Worm (Caenorhabditis elegans) whole organism, L3 larva: ENCODE results near the gene dnj-8.
A peak's percentile ranks its signal among the peaks of the same experiment; 100 is the strongest.
"Not testable (repeated sequence)": the region's sequence is repeated elsewhere in the genome, so short reads cannot be mapped to it uniquely, and the experiment has no call there.

ENCODE experiments used
- ZK546.5 ChIP-seq: sonication (generic microtip); optimal IDR thresholded peaks from 2 replicates; lab custom pipeline; 2017; ENCODE audit warnings: missing biosample characterization, missing genetic modification characterization
- ceh-16 ChIP-seq: sonication (generic microtip); optimal IDR thresholded peaks from 2 replicates; lab custom pipeline; 2017; ENCODE audit warnings: missing biosample characterization, missing genetic modification characterization
- ceh-28 ChIP-seq: fragments of 150-350 bp; optimal IDR thresholded peaks from 2 replicates; lab custom pipeline; 2014; ENCODE audit warnings: missing biosample characterization, missing genetic modification reagents, missing genetic modification characterization
- ceh-82 ChIP-seq: fragments of 150-350 bp; optimal IDR thresholded peaks from 2 replicates; lab custom pipeline; 2014; ENCODE audit warnings: missing biosample characterization, missing genetic modification characterization
- daf-12 ChIP-seq: fragments of 150-350 bp; optimal IDR thresholded peaks from 2 replicates; lab custom pipeline; 2014; ENCODE audit warnings: missing biosample characterization, missing genetic modification reagents, missing genetic modification characterization
- egl-27 ChIP-seq: sonication (generic microtip); optimal IDR thresholded peaks from 4 replicates; lab custom pipeline; 2017; ENCODE audit warnings: missing biosample characterization, missing genetic modification reagents, missing genetic modification characterization
- elt-1 ChIP-seq: fragments of 150-350 bp; optimal IDR thresholded peaks from 2 replicates; lab custom pipeline; 2014; ENCODE audit warnings: missing biosample characterization, missing genetic modification characterization
- elt-2 ChIP-seq: sonication (generic microtip); optimal IDR thresholded peaks from 2 replicates; lab custom pipeline; 2016; ENCODE audit warnings: missing genetic modification reagents, mild to moderate bottlenecking, missing genetic modification characterization, missing compliant biosample characterization
- fkh-10 ChIP-seq: sonication (generic microtip); optimal IDR thresholded peaks from 2 replicates; lab custom pipeline; 2017; ENCODE audit warnings: missing biosample characterization, missing genetic modification reagents, missing genetic modification characterization
- fkh-2 ChIP-seq: fragments of 150-350 bp; optimal IDR thresholded peaks from 2 replicates; lab custom pipeline; 2014; ENCODE audit warnings: missing biosample characterization, missing genetic modification reagents, missing genetic modification characterization
- fos-1 ChIP-seq: fragments of 150-350 bp; optimal IDR thresholded peaks from 2 replicates; lab custom pipeline; 2014; ENCODE audit warnings: missing biosample characterization, missing genetic modification characterization
- jun-1 ChIP-seq: fragments of 150-350 bp; optimal IDR thresholded peaks from 2 replicates; lab custom pipeline; 2014; ENCODE audit warnings: missing biosample characterization, missing genetic modification reagents, missing genetic modification characterization
- lin-15B ChIP-seq: fragments of 150-350 bp; optimal IDR thresholded peaks from 2 replicates; lab custom pipeline; 2014; ENCODE audit warnings: missing biosample characterization, missing genetic modification characterization
- mdl-1 ChIP-seq: fragments of 150-350 bp; optimal IDR thresholded peaks from 2 replicates; lab custom pipeline; 2014; ENCODE audit warnings: missing biosample characterization, missing genetic modification characterization
- mml-1 ChIP-seq: fragments of 150-350 bp; sonication (generic microtip); optimal IDR thresholded peaks from 3 replicates; lab custom pipeline; 2014; ENCODE audit warnings: missing biosample characterization, missing genetic modification characterization
- nfya-1 ChIP-seq: sonication (generic microtip); optimal IDR thresholded peaks from 2 replicates; lab custom pipeline; 2017; ENCODE audit warnings: missing genetic modification characterization, mild to moderate bottlenecking, missing compliant biosample characterization, antibody characterized with exemption, moderate library complexity; ENCODE audit not compliant: insufficient read depth
- nhr-11 ChIP-seq: fragments of 150-350 bp; optimal IDR thresholded peaks from 2 replicates; lab custom pipeline; 2014; ENCODE audit warnings: missing biosample characterization, missing genetic modification characterization
- nhr-237 ChIP-seq: fragments of 150-350 bp; optimal IDR thresholded peaks from 2 replicates; lab custom pipeline; 2014; ENCODE audit warnings: missing biosample characterization, missing genetic modification characterization
- nhr-25 ChIP-seq: sonication (generic microtip); optimal IDR thresholded peaks from 2 replicates; lab custom pipeline; 2017; ENCODE audit warnings: missing biosample characterization, missing genetic modification characterization
- nhr-28 ChIP-seq: fragments of 150-350 bp; optimal IDR thresholded peaks from 2 replicates; lab custom pipeline; 2014; ENCODE audit warnings: missing biosample characterization, missing genetic modification characterization
- nhr-67 ChIP-seq: fragments of 150-350 bp; optimal IDR thresholded peaks from 2 replicates; lab custom pipeline; 2014; ENCODE audit warnings: missing biosample characterization, missing genetic modification characterization
- nhr-76 ChIP-seq: fragments of 150-350 bp; sonication (generic microtip); optimal IDR thresholded peaks from 5 replicates; lab custom pipeline; 2014; ENCODE audit warnings: missing biosample characterization, missing genetic modification characterization
- nhr-77 ChIP-seq: fragments of 150-350 bp; optimal IDR thresholded peaks from 2 replicates; lab custom pipeline; 2014; ENCODE audit warnings: missing biosample characterization, missing genetic modification characterization
- pha-4 ChIP-seq: fragments of 150-350 bp; optimal IDR thresholded peaks from 2 replicates; lab custom pipeline; 2014; ENCODE audit warnings: missing biosample characterization, missing genetic modification reagents, missing genetic modification characterization
- pqm-1 ChIP-seq: fragments of 150-350 bp; optimal IDR thresholded peaks from 2 replicates; lab custom pipeline; 2017; ENCODE audit warnings: missing biosample characterization, missing genetic modification characterization, inconsistent platforms
- snpc-4 ChIP-seq: fragments of 150-350 bp; optimal IDR thresholded peaks from 2 replicates; lab custom pipeline; 2014; ENCODE audit warnings: missing biosample characterization, missing genetic modification characterization
- tbx-2 ChIP-seq: sonication (generic microtip); optimal IDR thresholded peaks from 2 replicates; lab custom pipeline; 2016; ENCODE audit warnings: mild to moderate bottlenecking, missing genetic modification characterization, missing compliant biosample characterization
- unc-39 ChIP-seq: sonication (generic microtip); optimal IDR thresholded peaks from 4 replicates; lab custom pipeline; 2017; ENCODE audit warnings: missing biosample characterization, missing genetic modification characterization
- ztf-11 ChIP-seq: fragments of 150-350 bp; optimal IDR thresholded peaks from 2 replicates; lab custom pipeline; 2014; ENCODE audit warnings: missing biosample characterization, missing genetic modification characterization

Gene dnj-8

DNA sequence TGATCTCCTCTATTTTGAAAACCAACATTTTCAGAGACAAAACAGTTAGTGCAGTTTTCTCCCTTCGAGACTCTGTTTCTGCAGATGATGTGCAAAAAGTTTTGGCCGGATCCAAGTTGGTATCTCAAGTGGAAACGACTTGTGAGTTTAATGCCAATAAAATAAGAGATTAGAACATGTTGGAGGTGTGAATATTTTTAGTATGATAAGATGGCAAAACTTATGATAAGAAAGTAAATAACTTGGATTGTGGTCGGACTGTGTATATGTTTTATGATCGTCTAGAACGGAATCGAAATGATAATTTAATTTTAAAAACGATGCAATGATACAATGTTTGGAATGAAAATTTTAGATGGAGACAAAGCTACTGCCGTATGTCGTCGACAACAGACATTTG lies 34.1 kb upstream of the dnj-8 start:
- TF ChIP-seq elt-2, result peak; percentile 54
- no peak for TF ChIP-seq fkh-2
- TF ChIP-seq, all 47 proteins: peak for 1

DNA sequence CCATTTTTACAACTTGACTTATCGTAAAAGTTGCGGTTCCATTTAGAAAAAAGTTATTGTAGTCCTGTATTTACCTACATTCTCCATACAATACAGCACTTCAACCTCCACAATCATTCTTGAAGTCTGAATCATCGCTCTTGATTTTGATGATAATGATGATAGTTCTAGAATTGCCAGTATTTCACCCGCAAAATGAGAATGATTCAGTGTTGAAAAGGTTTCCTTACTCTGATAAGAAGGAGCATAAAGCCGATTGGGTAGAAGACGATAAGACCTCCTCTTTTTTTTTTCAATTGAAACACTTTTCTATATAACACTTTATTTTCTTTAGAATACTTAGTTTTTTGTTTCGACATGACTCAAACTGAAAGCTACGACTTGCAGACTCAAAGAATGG lies 32.9 kb upstream of the dnj-8 start, which contains the start of gene T19D12.4:
T19D12.4 (plus strand) TSS at position 295 of the 400 bp plus-strand sequence.
- peak; percentile 28 for TF ChIP-seq pqm-1 (tag; lab: Kevin White, UChicago)
- TF ChIP-seq nhr-67 (tag; lab: Kevin White, UChicago), result no peak
- peak; percentile 54 for TF ChIP-seq elt-2
- TF ChIP-seq elt-1 (tag; lab: Kevin White, UChicago), result no peak

DNA sequence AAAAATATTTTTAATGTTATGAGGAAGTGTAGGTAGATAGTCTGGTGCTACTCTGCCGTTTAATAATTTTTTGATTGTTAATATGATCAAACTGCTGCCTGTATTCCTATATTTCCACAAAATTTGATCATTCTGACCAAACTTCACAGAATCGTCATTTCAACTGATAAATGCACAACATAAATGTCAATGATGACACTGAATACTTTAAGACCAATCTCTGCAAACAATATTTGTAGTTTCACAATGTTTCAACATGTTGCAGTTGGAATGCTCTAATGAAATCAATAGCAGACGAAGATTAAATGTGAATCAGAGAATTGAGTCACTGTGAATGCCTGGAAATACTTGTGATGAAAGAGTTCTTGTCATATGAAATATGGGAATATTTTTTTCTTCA lies 31.9 kb upstream of the dnj-8 start:
- no peak for TF ChIP-seq nfya-1 (tag; lab: Kevin White, UChicago)
- TF ChIP-seq jun-1 (tag; lab: Kevin White, UChicago), result no peak
- TF ChIP-seq elt-2, result peak; percentile 14
- no peak for TF ChIP-seq pqm-1 (tag; lab: Kevin White, UChicago)

DNA sequence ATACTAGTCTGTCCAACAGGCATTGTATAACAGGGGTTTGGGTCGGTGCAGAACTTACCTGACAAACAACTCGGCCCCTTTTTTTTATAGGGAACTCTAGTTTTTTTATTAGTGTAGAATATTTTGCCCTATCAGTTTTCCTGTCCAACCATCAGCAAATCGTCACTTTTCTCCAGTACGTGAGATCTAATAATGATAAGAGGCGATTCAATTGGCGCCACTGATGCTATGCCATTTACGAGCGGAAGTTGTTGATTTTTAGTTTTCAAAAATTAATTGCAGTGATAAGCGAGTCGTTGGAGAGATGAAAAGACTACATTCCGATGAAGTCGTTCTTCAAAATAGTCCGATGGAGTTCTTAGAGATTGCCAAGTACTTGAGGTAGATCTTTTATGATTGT lies 30.5 kb upstream of the dnj-8 start:
- no peak for TF ChIP-seq ZK546.5 (tag; lab: Kevin White, UChicago)
- TF ChIP-seq pqm-1 (tag; lab: Kevin White, UChicago), result peak; percentile 10
- TF ChIP-seq nhr-237 (tag; lab: Kevin White, UChicago), result no peak
- TF ChIP-seq unc-39, result no peak
- no peak for TF ChIP-seq nhr-67 (tag; lab: Kevin White, UChicago)
- TF ChIP-seq elt-2, result peak; percentile 58
- no peak for TF ChIP-seq egl-27 (tag; lab: Kevin White, UChicago)
- no peak for TF ChIP-seq snpc-4
- no peak for TF ChIP-seq tbx-2 (tag; lab: Kevin White, UChicago)

DNA sequence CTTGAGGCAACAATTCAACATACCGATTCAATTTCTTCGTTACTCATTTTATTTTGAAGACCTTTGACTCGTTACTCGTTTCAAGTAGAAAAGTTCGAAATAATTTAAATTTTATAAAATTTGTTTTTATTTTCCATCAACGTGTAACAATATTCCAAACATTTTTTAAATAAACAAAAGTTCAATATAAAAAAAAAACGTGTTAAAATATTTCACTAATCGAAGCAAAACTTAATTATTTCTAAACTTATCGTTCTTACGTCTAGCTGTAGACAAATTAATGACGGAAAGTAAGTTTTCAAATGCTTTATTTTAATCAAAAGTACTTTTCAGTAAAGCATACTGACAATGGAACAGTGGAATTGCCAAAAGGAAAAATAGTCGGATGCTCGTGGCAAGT lies 29.3 kb upstream of the dnj-8 start, which contains the start of the genes F54H5.5 and F54H5.2:
F54H5.5 (minus strand) TSS at position 101 of the 400 bp plus-strand sequence.
F54H5.2 (plus strand) TSS at position 303 of the 400 bp plus-strand sequence.
- not testable (repeated sequence) for TF ChIP-seq nhr-25, nhr-77, lin-15B (tag; lab: Kevin White, UChicago)

DNA sequence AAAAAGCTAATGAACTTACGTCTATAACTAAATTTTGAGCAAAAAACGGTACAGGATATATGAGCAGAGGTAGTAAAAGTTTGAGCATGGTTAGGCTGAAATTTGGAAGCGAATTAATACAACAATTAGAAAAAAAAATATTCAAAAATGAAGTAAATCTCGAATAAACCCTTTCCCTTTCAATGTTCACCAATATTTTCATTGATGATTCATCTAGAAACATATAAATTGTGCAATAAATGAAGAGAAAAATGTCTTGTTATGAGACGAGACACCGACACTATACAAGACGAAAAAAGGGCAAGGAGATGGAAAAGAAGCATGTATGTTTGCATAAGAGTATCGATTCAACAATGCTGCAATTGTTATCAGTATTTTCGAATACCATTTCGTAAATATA lies 27.4 kb upstream of the dnj-8 start, which contains the start of gene F54H5.14:
F54H5.14 (minus strand) TSS at position 101 of the 400 bp plus-strand sequence.
- TF ChIP-seq pqm-1 (tag; lab: Kevin White, UChicago) (peak; percentile 30), ceh-82 (tag; lab: Kevin White, UChicago) (no peak), elt-2 (peak; percentile 45), nhr-11 (no peak), pha-4 (tag; lab: Kevin White, UChicago) (peak; percentile 44), jun-1 (tag; lab: Kevin White, UChicago) (no peak), ceh-28 (tag; lab: Kevin White, UChicago) (no peak)

DNA sequence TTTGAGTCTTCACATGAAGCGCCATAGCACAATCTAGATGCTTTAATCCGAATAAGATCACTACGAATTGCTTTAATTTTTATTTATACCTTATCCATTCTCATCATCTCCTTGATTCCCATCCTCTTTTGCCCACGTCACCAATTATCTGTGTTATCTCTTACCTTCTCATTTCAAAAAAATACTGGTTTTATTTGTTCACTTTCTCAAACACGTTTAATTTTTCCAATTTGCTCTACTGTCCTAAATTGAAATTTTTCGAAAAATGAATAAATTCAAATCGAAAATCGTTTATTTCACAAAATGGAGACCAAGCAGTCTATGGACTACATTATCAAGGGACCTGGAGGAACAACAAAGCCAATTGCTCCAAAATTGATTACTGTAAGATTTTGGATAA lies 24.0 kb upstream of the dnj-8 start, which contains the start of gene F54H5.3:
F54H5.3 (plus strand) TSS at position 301 of the 400 bp plus-strand sequence.
- TF ChIP-seq nhr-25 (tag; lab: Kevin White, UChicago), result no peak
- no peak for TF ChIP-seq nhr-11
- TF ChIP-seq lin-15B (tag; lab: Kevin White, UChicago), result no peak
- no peak for TF ChIP-seq daf-12 (tag; lab: Kevin White, UChicago)
- TF ChIP-seq ztf-11 (tag; lab: Kevin White, UChicago), result no peak
- TF ChIP-seq nhr-76 (tag; lab: Kevin White, UChicago), result no peak
- TF ChIP-seq ceh-16 (tag; lab: Kevin White, UChicago), result no peak
- no peak for TF ChIP-seq fkh-10
- TF ChIP-seq mml-1 (tag; lab: Kevin White, UChicago), result no peak
- no peak for TF ChIP-seq ZK546.5 (tag; lab: Kevin White, UChicago)
- TF ChIP-seq nhr-67 (tag; lab: Kevin White, UChicago), result no peak
- TF ChIP-seq nhr-28 (tag; lab: Kevin White, UChicago), result no peak
- TF ChIP-seq fos-1 (tag; lab: Kevin White, UChicago), result no peak
- TF ChIP-seq mdl-1 (tag; lab: Kevin White, UChicago), result no peak
